Worm (Caenorhabditis elegans): ENCODE data around the gene znf-593.
A peak's percentile ranks its signal among the peaks of the same experiment; 100 is the strongest.

DNA sequence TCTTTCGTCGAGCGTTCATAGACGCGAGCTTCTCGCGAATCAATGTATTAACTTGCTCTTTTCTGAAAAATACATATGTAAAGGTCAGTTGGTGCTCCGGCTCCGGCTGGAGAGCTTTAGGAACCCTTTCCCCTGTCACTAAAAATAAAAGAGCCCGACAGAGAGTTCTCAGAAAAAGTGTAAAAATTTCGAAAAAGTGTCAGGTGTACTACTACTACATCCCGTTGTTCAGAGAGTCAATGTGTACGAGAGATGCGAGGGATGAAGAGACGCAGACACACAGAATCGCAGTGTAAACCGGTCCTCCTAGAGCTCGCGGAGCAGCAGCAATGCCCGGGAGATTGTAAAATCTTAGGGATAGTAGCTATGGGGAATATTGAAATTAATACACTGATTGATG lies 24.1 kb upstream of the znf-593 start:
- peak; percentile 64 for TF ChIP-seq unc-62 (GFP tag; optimal IDR thresholded peaks at IDR 0.05)
- TF ChIP-seq snpc-4 (tag; optimal IDR thresholded peaks at IDR 0.05) = no peak
- TF ChIP-seq mep-1 (tag; optimal IDR thresholded peaks at IDR 0.05) = no peak
- TF ChIP-seq unc-120 (tag; optimal IDR thresholded peaks at IDR 0.05; ENCODE audit: poor library complexity, severe bottlenecking) = peak; percentile 71
- TF ChIP-seq nhr-28 (tag; optimal IDR thresholded peaks at IDR 0.05) = no peak
- TF ChIP-seq zip-8 (tag; optimal IDR thresholded peaks at IDR 0.05) = no peak
- no peak for TF ChIP-seq mls-2 (tag; optimal IDR thresholded peaks at IDR 0.05)
- no peak for TF ChIP-seq nhr-237 (tag; optimal IDR thresholded peaks at IDR 0.05)
- TF ChIP-seq drap-1 (GFP tag; optimal IDR thresholded peaks at IDR 0.05) = no peak
- TF ChIP-seq lin-13 (tag; optimal IDR thresholded peaks at IDR 0.05) = no peak
- no peak for TF ChIP-seq ztf-11 (tag; optimal IDR thresholded peaks at IDR 0.05)
- TF ChIP-seq cnd-1 (tag; optimal IDR thresholded peaks at IDR 0.05) = no peak
- TF ChIP-seq sem-2 (GFP tag; optimal IDR thresholded peaks at IDR 0.05) = no peak
- TF ChIP-seq nhr-2 (tag; optimal IDR thresholded peaks at IDR 0.05) = no peak

All from whole organism, mixed stage, embryonic.